Worm (Caenorhabditis elegans) whole organism, L3 larva: ENCODE data around the gene swt-5.

Source experiments
- R02D3.7 ChIP-seq: fragments of 150-350 bp; optimal IDR thresholded peaks from 2 replicates; lab custom pipeline; 2014; ENCODE audit warnings: missing biosample characterization, missing genetic modification characterization
- aly-2 ChIP-seq: fragments of 150-350 bp; optimal IDR thresholded peaks from 2 replicates; lab custom pipeline; 2014; ENCODE audit warnings: missing biosample characterization, missing genetic modification characterization
- ama-1 ChIP-seq: fragments of 150-350 bp; optimal IDR thresholded peaks from 2 replicates; lab custom pipeline; 2018
- ceh-16 ChIP-seq: sonication (generic microtip); optimal IDR thresholded peaks from 2 replicates; lab custom pipeline; 2017; ENCODE audit warnings: missing biosample characterization, missing genetic modification characterization
- ceh-82 ChIP-seq: fragments of 150-350 bp; optimal IDR thresholded peaks from 2 replicates; lab custom pipeline; 2014; ENCODE audit warnings: missing biosample characterization, missing genetic modification characterization
- ceh-9 ChIP-seq: sonication (generic microtip); optimal IDR thresholded peaks from 2 replicates; lab custom pipeline; 2018; ENCODE audit warnings: missing biosample characterization, missing genetic modification characterization
- daf-12 ChIP-seq: fragments of 150-350 bp; optimal IDR thresholded peaks from 2 replicates; lab custom pipeline; 2014; ENCODE audit warnings: missing biosample characterization, missing genetic modification reagents, missing genetic modification characterization
- egl-27 ChIP-seq: sonication (generic microtip); optimal IDR thresholded peaks from 4 replicates; lab custom pipeline; 2017; ENCODE audit warnings: missing biosample characterization, missing genetic modification reagents, missing genetic modification characterization
- egl-5 ChIP-seq: fragments of 150-350 bp; optimal IDR thresholded peaks from 2 replicates; lab custom pipeline; 2017; ENCODE audit warnings: missing biosample characterization, missing genetic modification reagents, missing genetic modification characterization, inconsistent platforms
- elt-1 ChIP-seq: fragments of 150-350 bp; optimal IDR thresholded peaks from 2 replicates; lab custom pipeline; 2014; ENCODE audit warnings: missing biosample characterization, missing genetic modification characterization
- elt-2 ChIP-seq: sonication (generic microtip); optimal IDR thresholded peaks from 2 replicates; lab custom pipeline; 2016; ENCODE audit warnings: missing genetic modification reagents, mild to moderate bottlenecking, missing genetic modification characterization, missing compliant biosample characterization
- elt-3 ChIP-seq, 3 experiments: fragments of 150-350 bp in 1 of 3; sonication (generic microtip) in 2 of 3; optimal IDR thresholded peaks; 2 replicates in 2 of 3; 4 replicates in 1 of 3; lab custom pipeline; 2014 to 2017; ENCODE audit warnings: missing biosample characterization in 3 of 3, missing genetic modification characterization in 3 of 3
- eor-1 ChIP-seq, 2 experiments: fragments of 150-350 bp; optimal IDR thresholded peaks; 2 replicates each; lab custom pipeline; 2014 to 2018; ENCODE audit warnings: missing biosample characterization in 2 of 2, missing genetic modification characterization in 2 of 2
- fkh-10 ChIP-seq: sonication (generic microtip); optimal IDR thresholded peaks from 2 replicates; lab custom pipeline; 2017; ENCODE audit warnings: missing biosample characterization, missing genetic modification reagents, missing genetic modification characterization
- fos-1 ChIP-seq: fragments of 150-350 bp; optimal IDR thresholded peaks from 2 replicates; lab custom pipeline; 2014; ENCODE audit warnings: missing biosample characterization, missing genetic modification characterization
- hmg-11 ChIP-seq: sonication (generic microtip); optimal IDR thresholded peaks from 2 replicates; lab custom pipeline; 2016; ENCODE audit warnings: missing genetic modification characterization, missing compliant biosample characterization
- jun-1 ChIP-seq: fragments of 150-350 bp; optimal IDR thresholded peaks from 2 replicates; lab custom pipeline; 2014; ENCODE audit warnings: missing biosample characterization, missing genetic modification reagents, missing genetic modification characterization
- lin-15B ChIP-seq: fragments of 150-350 bp; optimal IDR thresholded peaks from 2 replicates; lab custom pipeline; 2014; ENCODE audit warnings: missing biosample characterization, missing genetic modification characterization
- lin-39 ChIP-seq: fragments of 150-350 bp; optimal IDR thresholded peaks from 2 replicates; lab custom pipeline; 2018; ENCODE audit warnings: missing biosample characterization, missing genetic modification reagents, missing genetic modification characterization
- lsy-12 ChIP-seq: sonication (generic microtip); optimal IDR thresholded peaks from 2 replicates; lab custom pipeline; 2016; ENCODE audit warnings: mild to moderate bottlenecking, missing genetic modification characterization, missing compliant biosample characterization
- mdl-1 ChIP-seq: fragments of 150-350 bp; optimal IDR thresholded peaks from 2 replicates; lab custom pipeline; 2014; ENCODE audit warnings: missing biosample characterization, missing genetic modification characterization
- mml-1 ChIP-seq: fragments of 150-350 bp; sonication (generic microtip); optimal IDR thresholded peaks from 3 replicates; lab custom pipeline; 2014; ENCODE audit warnings: missing biosample characterization, missing genetic modification characterization
- nfya-1 ChIP-seq: sonication (generic microtip); optimal IDR thresholded peaks from 2 replicates; lab custom pipeline; 2017; ENCODE audit warnings: missing genetic modification characterization, mild to moderate bottlenecking, missing compliant biosample characterization, antibody characterized with exemption, moderate library complexity; ENCODE audit not compliant: insufficient read depth
- nhr-11 ChIP-seq: fragments of 150-350 bp; optimal IDR thresholded peaks from 2 replicates; lab custom pipeline; 2014; ENCODE audit warnings: missing biosample characterization, missing genetic modification characterization
- nhr-12 ChIP-seq: fragments of 150-350 bp; optimal IDR thresholded peaks from 2 replicates; lab custom pipeline; 2014; ENCODE audit warnings: missing biosample characterization, missing genetic modification characterization
- nhr-23 ChIP-seq: fragments of 150-350 bp; optimal IDR thresholded peaks from 2 replicates; lab custom pipeline; 2014; ENCODE audit warnings: missing biosample characterization, missing genetic modification reagents, missing genetic modification characterization
- nhr-237 ChIP-seq: fragments of 150-350 bp; optimal IDR thresholded peaks from 2 replicates; lab custom pipeline; 2014; ENCODE audit warnings: missing biosample characterization, missing genetic modification characterization
- nhr-25 ChIP-seq: sonication (generic microtip); optimal IDR thresholded peaks from 2 replicates; lab custom pipeline; 2017; ENCODE audit warnings: missing biosample characterization, missing genetic modification characterization
- nhr-28 ChIP-seq: fragments of 150-350 bp; optimal IDR thresholded peaks from 2 replicates; lab custom pipeline; 2014; ENCODE audit warnings: missing biosample characterization, missing genetic modification characterization
- nhr-43 ChIP-seq: sonication (generic microtip); optimal IDR thresholded peaks from 2 replicates; lab custom pipeline; 2016; ENCODE audit warnings: mild to moderate bottlenecking, missing genetic modification characterization, missing compliant biosample characterization; ENCODE audit not compliant: poor library complexity, severe bottlenecking
- nhr-67 ChIP-seq: fragments of 150-350 bp; optimal IDR thresholded peaks from 2 replicates; lab custom pipeline; 2014; ENCODE audit warnings: missing biosample characterization, missing genetic modification characterization
- nhr-76 ChIP-seq: fragments of 150-350 bp; sonication (generic microtip); optimal IDR thresholded peaks from 5 replicates; lab custom pipeline; 2014; ENCODE audit warnings: missing biosample characterization, missing genetic modification characterization
- nhr-77 ChIP-seq: fragments of 150-350 bp; optimal IDR thresholded peaks from 2 replicates; lab custom pipeline; 2014; ENCODE audit warnings: missing biosample characterization, missing genetic modification characterization
- pha-4 ChIP-seq: fragments of 150-350 bp; optimal IDR thresholded peaks from 2 replicates; lab custom pipeline; 2014; ENCODE audit warnings: missing biosample characterization, missing genetic modification reagents, missing genetic modification characterization
- pqm-1 ChIP-seq: fragments of 150-350 bp; optimal IDR thresholded peaks from 2 replicates; lab custom pipeline; 2017; ENCODE audit warnings: missing biosample characterization, missing genetic modification characterization, inconsistent platforms
- sea-2 ChIP-seq: fragments of 150-350 bp; sonication (generic microtip); optimal IDR thresholded peaks from 4 replicates; lab custom pipeline; 2014; ENCODE audit warnings: missing biosample characterization, missing genetic modification reagents, missing genetic modification characterization
- skn-1 ChIP-seq: fragments of 150-350 bp; optimal IDR thresholded peaks from 2 replicates; lab custom pipeline; 2014; ENCODE audit warnings: missing biosample characterization, missing genetic modification characterization
- snpc-4 ChIP-seq: fragments of 150-350 bp; optimal IDR thresholded peaks from 2 replicates; lab custom pipeline; 2014; ENCODE audit warnings: missing biosample characterization, missing genetic modification characterization
- tbx-2 ChIP-seq: sonication (generic microtip); optimal IDR thresholded peaks from 2 replicates; lab custom pipeline; 2016; ENCODE audit warnings: mild to moderate bottlenecking, missing genetic modification characterization, missing compliant biosample characterization
- unc-39 ChIP-seq: sonication (generic microtip); optimal IDR thresholded peaks from 4 replicates; lab custom pipeline; 2017; ENCODE audit warnings: missing biosample characterization, missing genetic modification characterization
- zag-1 ChIP-seq: fragments of 150-350 bp; optimal IDR thresholded peaks from 2 replicates; lab custom pipeline; 2014; ENCODE audit warnings: missing biosample characterization, missing genetic modification characterization
- ztf-11 ChIP-seq: fragments of 150-350 bp; optimal IDR thresholded peaks from 2 replicates; lab custom pipeline; 2014; ENCODE audit warnings: missing biosample characterization, missing genetic modification characterization
- ztf-4 ChIP-seq: fragments of 150-350 bp; optimal IDR thresholded peaks from 2 replicates; lab custom pipeline; 2014; ENCODE audit warnings: missing biosample characterization, missing genetic modification characterization

Gene swt-5

ce11 chrV:9499295-9499694 is 1.9 kb upstream of the swt-5 start:
- TF ChIP-seq R02D3.7 (tag; lab: Kevin White, UChicago) (no peak), fos-1 (tag; lab: Kevin White, UChicago) (no peak), elt-1 (tag; lab: Kevin White, UChicago) (peak; percentile 62), nhr-12 (tag; lab: Kevin White, UChicago) (no peak), lsy-12 (tag; lab: Kevin White, UChicago) (no peak), nhr-25 (peak; percentile 59), mdl-1 (no peak), skn-1 (tag; lab: Kevin White, UChicago) (no peak), egl-27 (no peak)
- TF ChIP-seq, all 47 proteins: peak for 2

- no peak for TF ChIP-seq egl-27
- TF ChIP-seq fos-1 (tag; lab: Kevin White, UChicago): no peak
- TF ChIP-seq nhr-28 (tag; lab: Kevin White, UChicago): no peak
- TF ChIP-seq elt-3 (tag; optimal IDR thresholded peaks at IDR 0.05; lab: Kevin White, UChicago): no peak
- no peak for TF ChIP-seq nhr-67 (tag; lab: Kevin White, UChicago)
- peak; percentile 33 for TF ChIP-seq elt-1 (tag; lab: Kevin White, UChicago)
- TF ChIP-seq snpc-4: peak; percentile 95
- no peak for TF ChIP-seq eor-1 (tag; optimal IDR thresholded peaks at IDR 0.05; lab: Kevin White, UChicago)
- peak; percentile 42 for TF ChIP-seq lsy-12 (tag; lab: Kevin White, UChicago)
- no peak for TF ChIP-seq daf-12 (tag; lab: Kevin White, UChicago)
- TF ChIP-seq lin-15B (tag; lab: Kevin White, UChicago): peak; percentile 38
- TF ChIP-seq ceh-82 (tag; lab: Kevin White, UChicago): peak; percentile 8
- peak; percentile 26 for TF ChIP-seq egl-5
- no peak for TF ChIP-seq unc-39
- peak; percentile 40 for TF ChIP-seq nfya-1
- no peak for TF ChIP-seq sea-2
- no peak for TF ChIP-seq mml-1 (tag; lab: Kevin White, UChicago)
- TF ChIP-seq skn-1 (tag; lab: Kevin White, UChicago): no peak
- TF ChIP-seq pqm-1 (tag; lab: Kevin White, UChicago): peak; percentile 17
- TF ChIP-seq nhr-77 (tag; lab: Kevin White, UChicago): no peak
- TF ChIP-seq nhr-11 (tag; lab: Kevin White, UChicago): no peak
- TF ChIP-seq mdl-1: no peak
- TF ChIP-seq ceh-16: no peak
- TF ChIP-seq ztf-4 (tag; lab: Kevin White, UChicago): no peak
- TF ChIP-seq nhr-25: peak; percentile 50
- TF ChIP-seq lin-39 (tag; lab: Kevin White, UChicago): peak; percentile 82
- no peak for TF ChIP-seq ztf-11
- peak; percentile 48 for TF ChIP-seq tbx-2 (tag; lab: Kevin White, UChicago)
- TF ChIP-seq nhr-237 (tag; lab: Kevin White, UChicago): no peak
- no peak for TF ChIP-seq pha-4 (tag; lab: Kevin White, UChicago)
- no peak for TF ChIP-seq zag-1 (tag; lab: Kevin White, UChicago)
- TF ChIP-seq hmg-11 (tag; lab: Kevin White, UChicago): peak; percentile 90
- no peak for TF ChIP-seq nhr-76 (tag; lab: Kevin White, UChicago)
- no peak for TF ChIP-seq fkh-10 (GFP tag; lab: Kevin White, UChicago)
- peak; percentile 17 for TF ChIP-seq jun-1 (tag; lab: Kevin White, UChicago)
- no peak for TF ChIP-seq nhr-12 (tag; lab: Kevin White, UChicago)
- peak; percentile 51 for TF ChIP-seq ama-1 (lab: Kevin White, UChicago)
- no peak for TF ChIP-seq ceh-9 (tag; lab: Kevin White, UChicago)
- TF ChIP-seq aly-2: no peak
- TF ChIP-seq elt-2 (tag; lab: Kevin White, UChicago): peak; percentile 52
- peak; percentile 22 for TF ChIP-seq nhr-23 (tag; lab: Kevin White, UChicago)
- TF ChIP-seq nhr-43: peak; percentile 77
- TF ChIP-seq R02D3.7 (tag; lab: Kevin White, UChicago): no peak
Measured at ce11 chrV:9503152-9503817, 2.1 kb downstream of the swt-5 start.
